Worm (Caenorhabditis elegans) whole organism, mixed stage, embryonic: ENCODE data around the gene npr-30.

Experiments
- M03D4.4 ChIP-seq: sonication (generic microtip); optimal IDR thresholded peaks from 2 replicates; lab custom pipeline; 2017; ENCODE audit warnings: mild to moderate bottlenecking, missing genetic modification characterization, missing compliant biosample characterization
- flh-1 ChIP-seq: fragments of 200-800 bp; sonication (Bioruptor generic); optimal IDR thresholded peaks from 2 replicates; lab custom pipeline; 2018; ENCODE audit warnings: mild to moderate bottlenecking, missing genetic modification characterization, moderate library complexity, missing compliant biosample characterization
- lin-13 ChIP-seq: fragments of 150-350 bp; optimal IDR thresholded peaks from 2 replicates; lab custom pipeline; 2014; ENCODE audit warnings: missing biosample characterization, missing genetic modification characterization
- lsy-2 ChIP-seq: fragments of 150-350 bp; optimal IDR thresholded peaks from 2 replicates; lab custom pipeline; 2014; ENCODE audit warnings: missing biosample characterization, missing genetic modification characterization
- mep-1 ChIP-seq: fragments of 150-350 bp; optimal IDR thresholded peaks from 2 replicates; lab custom pipeline; 2017; ENCODE audit warnings: missing biosample characterization, missing genetic modification reagents, missing genetic modification characterization, inconsistent platforms
- nhr-12 ChIP-seq: fragments of 150-350 bp; optimal IDR thresholded peaks from 2 replicates; lab custom pipeline; 2014; ENCODE audit warnings: missing biosample characterization, missing genetic modification characterization
- sem-2 ChIP-seq: fragments of 200-800 bp; sonication (Bioruptor generic); optimal IDR thresholded peaks from 2 replicates; lab custom pipeline; 2018; ENCODE audit warnings: mild to moderate bottlenecking, missing genetic modification characterization, missing compliant biosample characterization
- snpc-4 ChIP-seq: fragments of 150-350 bp; optimal IDR thresholded peaks from 2 replicates; lab custom pipeline; 2014; ENCODE audit warnings: missing biosample characterization, missing genetic modification characterization
- unc-39 ChIP-seq: fragments of 150-350 bp; optimal IDR thresholded peaks from 2 replicates; lab custom pipeline; 2014; ENCODE audit warnings: missing biosample characterization, missing genetic modification characterization

- TF ChIP-seq lin-13 (no peak), nhr-12 (tag; lab: Kevin White, UChicago) (no peak), lsy-2 (no peak), mep-1 (tag; lab: Kevin White, UChicago) (no peak), sem-2 (GFP tag; lab: Kevin White, UChicago) (no peak), unc-39 (no peak), M03D4.4 (tag; lab: Kevin White, UChicago) (no peak), snpc-4 (tag; lab: Kevin White, UChicago) (no peak), flh-1 (no peak)
Observed at ce11 chrIII:28841-29240, 25.7 kb downstream of the npr-30 start.
